Worm (Caenorhabditis elegans) whole organism, L1 larva: ENCODE measurements around the gene oac-30.

Experiments
- C04F5.9 ChIP-seq: sonication (generic microtip); optimal IDR thresholded peaks from 2 replicates; lab custom pipeline; 2016; ENCODE audit warnings: missing genetic modification characterization, missing compliant biosample characterization
- C34B4.2 ChIP-seq: sonication (generic microtip); optimal IDR thresholded peaks from 2 replicates; lab custom pipeline; 2017; ENCODE audit warnings: mild to moderate bottlenecking, missing genetic modification characterization, missing compliant biosample characterization
- F16B12.6 ChIP-seq: fragments of 150-350 bp; optimal IDR thresholded peaks from 2 replicates; lab custom pipeline; 2014; ENCODE audit warnings: missing biosample characterization, missing genetic modification characterization
- blmp-1 ChIP-seq: fragments of 150-350 bp; optimal IDR thresholded peaks from 2 replicates; lab custom pipeline; 2014; ENCODE audit warnings: missing biosample characterization, missing genetic modification characterization
- ceh-8 ChIP-seq: fragments of 200-800 bp; sonication (Bioruptor generic); optimal IDR thresholded peaks from 2 replicates; lab custom pipeline; 2018; ENCODE audit warnings: mild to moderate bottlenecking, missing genetic modification characterization, moderate library complexity, missing compliant biosample characterization
- ceh-82 ChIP-seq, 3 experiments: fragments of 150-350 bp in 1 of 3; sonication (generic microtip) in 2 of 3; optimal IDR thresholded peaks; 2 replicates each; lab custom pipeline; 2014 to 2017; ENCODE audit warnings: missing biosample characterization in 3 of 3, missing genetic modification characterization in 3 of 3
- ces-1 ChIP-seq: fragments of 150-350 bp; optimal IDR thresholded peaks from 2 replicates; lab custom pipeline; 2014; ENCODE audit warnings: missing biosample characterization, missing genetic modification reagents, missing genetic modification characterization
- dpl-1 ChIP-seq, 3 experiments: fragments of 150-350 bp in 2 of 3; sonication (generic microtip) in 1 of 3; optimal IDR thresholded peaks; 2 replicates each; lab custom pipeline; 2014 to 2017; ENCODE audit warnings: missing biosample characterization in 3 of 3, missing genetic modification characterization in 3 of 3, missing genetic modification reagents in 3 of 3
- dsc-1 ChIP-seq: sonication (generic microtip); optimal IDR thresholded peaks from 2 replicates; lab custom pipeline; 2016; ENCODE audit warnings: mild to moderate bottlenecking, missing genetic modification characterization, missing compliant biosample characterization
- elt-2 ChIP-seq: sonication (generic microtip); optimal IDR thresholded peaks from 2 replicates; lab custom pipeline; 2016; ENCODE audit warnings: missing genetic modification characterization, mild to moderate bottlenecking, inconsistent platforms, missing compliant biosample characterization, missing genetic modification reagents
- elt-3 ChIP-seq, 6 experiments: fragments of 150-350 bp in 1 of 6; sonication (generic microtip); optimal IDR thresholded peaks; 2 replicates each; lab custom pipeline; 2017 to 2018; ENCODE audit warnings: missing biosample characterization in 6 of 6, missing genetic modification characterization in 6 of 6, inconsistent platforms in 1 of 6
- ets-5 ChIP-seq: fragments of 200-800 bp; sonication (Bioruptor generic); IDR thresholded peaks from 2 replicates; pipeline ENCODE4 v1.3.6; 2022; ENCODE audit warnings: missing genetic modification characterization, missing compliant biosample characterization
- fkh-4 ChIP-seq: sonication (generic microtip); optimal IDR thresholded peaks from 2 replicates; lab custom pipeline; 2016; ENCODE audit warnings: missing compliant biosample characterization, missing genetic modification characterization, borderline replicate concordance
- fkh-8 ChIP-seq: sonication (generic microtip); optimal IDR thresholded peaks from 2 replicates; lab custom pipeline; 2016; ENCODE audit warnings: mild to moderate bottlenecking, missing genetic modification characterization, missing compliant biosample characterization
- hlh-17 ChIP-seq: fragments of 200-800 bp; sonication (Bioruptor generic); optimal IDR thresholded peaks from 2 replicates; lab custom pipeline; 2018; ENCODE audit warnings: missing genetic modification characterization, mild to moderate bottlenecking, missing compliant biosample characterization, moderate library complexity, borderline replicate concordance
- irx-1 ChIP-seq: sonication (generic microtip); optimal IDR thresholded peaks from 2 replicates; lab custom pipeline; 2016; ENCODE audit warnings: missing genetic modification characterization, missing compliant biosample characterization
- isw-1 ChIP-seq: fragments of 200-800 bp; sonication (Bioruptor generic); IDR thresholded peaks from 2 replicates; pipeline ENCODE4 v1.3.6; 2022; ENCODE audit warnings: missing genetic modification characterization, missing compliant biosample characterization
- jun-1 ChIP-seq: fragments of 150-350 bp; optimal IDR thresholded peaks from 2 replicates; lab custom pipeline; 2014; ENCODE audit warnings: missing biosample characterization, missing genetic modification reagents, missing genetic modification characterization
- lin-13 ChIP-seq: fragments of 150-350 bp; optimal IDR thresholded peaks from 2 replicates; lab custom pipeline; 2014; ENCODE audit warnings: missing biosample characterization, missing genetic modification reagents, missing genetic modification characterization
- lin-15B ChIP-seq: fragments of 150-350 bp; sonication (generic microtip); optimal IDR thresholded peaks from 3 replicates; lab custom pipeline; 2014; ENCODE audit warnings: missing biosample characterization, missing genetic modification characterization
- lin-35 ChIP-seq, 2 experiments: fragments of 150-350 bp; optimal IDR thresholded peaks; 2 replicates each; lab custom pipeline; 2014; ENCODE audit warnings: missing biosample characterization in 2 of 2, missing genetic modification characterization in 2 of 2, missing genetic modification reagents in 2 of 2
- lir-3 ChIP-seq: sonication (generic microtip); optimal IDR thresholded peaks from 2 replicates; lab custom pipeline; 2016; ENCODE audit warnings: mild to moderate bottlenecking, missing genetic modification characterization, moderate library complexity, missing compliant biosample characterization; ENCODE audit not compliant: poor library complexity
- lsy-2 ChIP-seq, 2 experiments: fragments of 150-350 bp; optimal IDR thresholded peaks; 2 replicates each; lab custom pipeline; 2014; ENCODE audit warnings: missing biosample characterization in 2 of 2, missing genetic modification characterization in 2 of 2
- mab-9 ChIP-seq: fragments of 200-800 bp; sonication (Bioruptor generic); IDR thresholded peaks from 2 replicates; pipeline ENCODE4 v1.3.6; 2022; ENCODE audit warnings: missing genetic modification reagents, missing genetic modification characterization, missing compliant biosample characterization
- mdl-1 ChIP-seq, 2 experiments: fragments of 150-350 bp; optimal IDR thresholded peaks; 2 replicates each; lab custom pipeline; 2014 to 2017; ENCODE audit warnings: missing biosample characterization in 2 of 2, missing genetic modification characterization in 2 of 2, inconsistent platforms in 1 of 2
- mef-2 ChIP-seq: fragments of 150-350 bp; optimal IDR thresholded peaks from 2 replicates; lab custom pipeline; 2014; ENCODE audit warnings: missing biosample characterization, missing genetic modification characterization
- nhr-71 ChIP-seq: sonication (generic microtip); optimal IDR thresholded peaks from 2 replicates; lab custom pipeline; 2016; ENCODE audit warnings: mild to moderate bottlenecking, missing genetic modification characterization, moderate library complexity, missing compliant biosample characterization
- nhr-76 ChIP-seq: sonication (generic microtip); optimal IDR thresholded peaks from 2 replicates; lab custom pipeline; 2017; ENCODE audit warnings: missing biosample characterization, missing genetic modification characterization
- nhr-85 ChIP-seq: sonication (generic microtip); peaks from one replicate; lab custom pipeline; 2016; ENCODE audit warnings: missing genetic modification characterization, inconsistent platforms, missing compliant biosample characterization
- pag-3 ChIP-seq: sonication (generic microtip); optimal IDR thresholded peaks from 2 replicates; lab custom pipeline; 2017; ENCODE audit warnings: missing genetic modification characterization, mild to moderate bottlenecking, missing compliant biosample characterization, antibody characterized with exemption, borderline replicate concordance; ENCODE audit not compliant: insufficient read depth
- pax-3 ChIP-seq: fragments of 200-800 bp; sonication (Bioruptor generic); optimal IDR thresholded peaks from 2 replicates; lab custom pipeline; 2018; ENCODE audit warnings: mild to moderate bottlenecking, missing genetic modification characterization, moderate library complexity, missing compliant biosample characterization
- pqm-1 ChIP-seq: sonication (generic microtip); optimal IDR thresholded peaks from 3 replicates; lab custom pipeline; 2017; ENCODE audit warnings: missing biosample characterization, missing genetic modification characterization
- skn-1 ChIP-seq: fragments of 150-350 bp; optimal IDR thresholded peaks from 2 replicates; lab custom pipeline; 2014; ENCODE audit warnings: missing biosample characterization, missing genetic modification characterization
- snu-23 ChIP-seq: sonication (generic microtip); optimal IDR thresholded peaks from 2 replicates; lab custom pipeline; 2016; ENCODE audit warnings: missing genetic modification characterization, missing compliant biosample characterization
- sox-4 ChIP-seq: sonication (generic microtip); optimal IDR thresholded peaks from 2 replicates; lab custom pipeline; 2016; ENCODE audit warnings: missing genetic modification characterization, missing compliant biosample characterization
- sup-37 ChIP-seq: fragments of 200-800 bp; sonication (Bioruptor generic); optimal IDR thresholded peaks from 2 replicates; lab custom pipeline; 2018; ENCODE audit warnings: mild to moderate bottlenecking, missing genetic modification characterization, missing compliant biosample characterization
- swsn-7 ChIP-seq: sonication (generic microtip); optimal IDR thresholded peaks from 2 replicates; lab custom pipeline; 2016; ENCODE audit warnings: missing genetic modification characterization, missing compliant biosample characterization
- unc-62 ChIP-seq: fragments of 150-350 bp; optimal IDR thresholded peaks from 2 replicates; lab custom pipeline; 2014; ENCODE audit warnings: missing biosample characterization, missing genetic modification reagents, missing genetic modification characterization
- unc-86 ChIP-seq: sonication (generic microtip); optimal IDR thresholded peaks from 2 replicates; lab custom pipeline; 2016; ENCODE audit warnings: missing genetic modification characterization, missing compliant biosample characterization
- unc-98 ChIP-seq: fragments of 200-800 bp; sonication (Bioruptor generic); IDR thresholded peaks from 2 replicates; pipeline ENCODE4 v1.3.6; 2022; ENCODE audit warnings: missing genetic modification characterization, missing compliant biosample characterization
- vab-15 ChIP-seq: sonication (generic microtip); optimal IDR thresholded peaks from 2 replicates; lab custom pipeline; 2017; ENCODE audit warnings: missing genotype, mild to moderate bottlenecking, missing genetic modification characterization, missing compliant biosample characterization
- xbp-1 ChIP-seq: sonication (generic microtip); optimal IDR thresholded peaks from 2 replicates; lab custom pipeline; 2016; ENCODE audit warnings: missing genetic modification characterization, missing compliant biosample characterization
- zip-4 ChIP-seq: fragments of 200-800 bp; sonication (Bioruptor generic); optimal IDR thresholded peaks from 2 replicates; lab custom pipeline; 2018; ENCODE audit warnings: mild to moderate bottlenecking, missing genetic modification characterization, moderate library complexity, missing compliant biosample characterization
- ztf-4 ChIP-seq: fragments of 150-350 bp; optimal IDR thresholded peaks from 2 replicates; lab custom pipeline; 2014; ENCODE audit warnings: missing biosample characterization, missing genetic modification characterization

The oac-30 gene

DNA sequence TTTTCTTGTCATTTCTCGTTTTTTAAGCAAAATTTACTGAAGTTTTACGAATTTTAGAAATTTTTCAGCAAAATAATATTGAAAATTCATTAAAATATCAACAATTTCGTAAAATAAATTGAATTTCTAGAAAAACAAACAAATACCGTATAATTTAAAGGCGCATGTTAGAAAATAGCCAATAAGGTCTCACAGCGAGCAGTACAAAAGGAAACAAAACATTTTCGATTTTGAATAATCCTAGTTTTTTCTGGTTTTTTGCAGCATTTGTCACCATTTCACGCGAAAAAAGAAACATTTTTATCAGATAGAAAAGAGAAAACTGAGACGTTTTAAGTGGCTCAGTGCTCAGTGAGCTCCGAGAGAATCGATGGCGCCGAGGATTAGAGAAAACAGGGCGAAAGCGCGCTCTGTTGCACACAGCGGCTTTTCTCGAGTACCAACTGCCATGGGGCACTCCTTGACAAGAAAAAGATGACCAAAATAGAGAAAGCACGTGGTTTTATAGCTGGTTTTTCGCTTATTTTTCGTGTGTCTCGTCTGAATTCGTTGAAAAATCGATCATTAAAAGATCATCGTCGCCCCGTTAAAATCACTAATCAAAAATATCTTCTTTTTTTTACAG lies 43.3 kb upstream of the oac-30 start, which contains the start of the genes alh-6 and fcho-1 (continued):
- TF ChIP-seq pax-3 (no peak), sox-4 (tag; lab: Kevin White, UChicago) (no peak), fkh-8 (no peak), C04F5.9 (tag; lab: Kevin White, UChicago) (no peak), isw-1 (GFP tag; lab: Robert Waterston, UW) (peak; percentile 14; the same call in 1 of the 2 replicates), dpl-1 (GFP tag; optimal IDR thresholded peaks at IDR 0.05; lab: Kevin White, UChicago) (peak in 1 of 3 experiments; percentile 40), nhr-85 (tag; lab: Kevin White, UChicago) (no peak), snu-23 (no peak), lin-13 (GFP tag; lab: Kevin White, UChicago) (no peak), ceh-8 (GFP tag; lab: Kevin White, UChicago) (no peak), ets-5 (GFP tag; lab: Robert Waterston, UW) (no peak), hlh-17 (GFP tag; lab: Kevin White, UChicago) (no peak), mab-9 (GFP tag; lab: Robert Waterston, UW) (no peak), vab-15 (tag; lab: Kevin White, UChicago) (no peak), ceh-82 (tag; optimal IDR thresholded peaks at IDR 0.05; lab: Kevin White, UChicago) (peak in 1 of 3 experiments; percentile 11), unc-62 (GFP tag; lab: Kevin White, UChicago) (no peak), lin-35 (GFP tag; optimal IDR thresholded peaks at IDR 0.05; lab: Kevin White, UChicago) (peak; percentile 28 to 46), ces-1 (GFP tag; lab: Kevin White, UChicago) (no peak), nhr-71 (tag; lab: Kevin White, UChicago) (no peak), jun-1 (tag; lab: Kevin White, UChicago) (no peak), irx-1 (no peak), F16B12.6 (tag; lab: Kevin White, UChicago) (no peak), unc-98 (GFP tag; lab: Robert Waterston, UW) (no peak), fkh-4 (tag; lab: Kevin White, UChicago) (no peak), swsn-7 (no peak), blmp-1 (tag; lab: Kevin White, UChicago) (no peak), nhr-76 (tag; lab: Kevin White, UChicago) (no peak), mdl-1 (tag; optimal IDR thresholded peaks at IDR 0.05; lab: Kevin White, UChicago) (peak in 1 of 2 experiments; percentile 19), lsy-2 (tag; optimal IDR thresholded peaks at IDR 0.05; lab: Kevin White, UChicago) (peak in 1 of 2 experiments; percentile 24), pqm-1 (tag; lab: Kevin White, UChicago) (no peak), dsc-1 (tag; lab: Kevin White, UChicago) (no peak), unc-86 (tag; lab: Kevin White, UChicago) (no peak), C34B4.2 (tag; lab: Kevin White, UChicago) (no peak), sup-37 (GFP tag; lab: Kevin White, UChicago) (no peak), elt-3 (tag; optimal IDR thresholded peaks at IDR 0.05; lab: Kevin White, UChicago) (peak in 1 of 6 experiments; percentile 8), pag-3 (tag; lab: Kevin White, UChicago) (no peak), xbp-1 (no peak), zip-4 (GFP tag; lab: Kevin White, UChicago) (no peak), lin-15B (tag; lab: Kevin White, UChicago) (peak; percentile 32), lir-3 (tag; lab: Kevin White, UChicago) (no peak), ztf-4 (tag; lab: Kevin White, UChicago) (no peak), elt-2 (tag; lab: Kevin White, UChicago) (no peak), skn-1 (tag; lab: Kevin White, UChicago) (peak; percentile 3), mef-2 (no peak)
- TF ChIP-seq, all 84 proteins: peak for 13
